Worm (Caenorhabditis elegans) whole organism, young adult: ENCODE measurements around the gene Y45G12B.2.

Experiments used
- B0035.1 ChIP-seq: sonication (generic microtip); optimal IDR thresholded peaks from 2 replicates; lab custom pipeline; 2016; ENCODE audit warnings: missing genetic modification characterization, mild to moderate bottlenecking, missing compliant biosample characterization, missing genotype, missing genetic modification reagents
- B0336.3 ChIP-seq: fragments of 200-800 bp; sonication (Bioruptor generic); IDR thresholded peaks from 2 replicates; pipeline ENCODE4 v1.3.6; 2022; ENCODE audit warnings: missing genetic modification characterization, missing compliant biosample characterization
- C06A6.2 ChIP-seq: fragments of 200-800 bp; sonication (Bioruptor generic); conservative IDR thresholded peaks from 2 replicates; pipeline ENCODE4 v1.3.6; 2022; ENCODE audit warnings: missing genetic modification characterization, missing compliant biosample characterization
- C17E4.6 ChIP-seq: fragments of 200-800 bp; sonication (Bioruptor generic); IDR thresholded peaks from 2 replicates; pipeline ENCODE4 v1.3.6; 2022; ENCODE audit warnings: missing genetic modification reagents, missing genetic modification characterization, missing compliant biosample characterization
- F33H1.4 ChIP-seq: fragments of 200-800 bp; sonication (Bioruptor generic); IDR thresholded peaks from 2 replicates; pipeline ENCODE4 v1.3.6; 2022; ENCODE audit warnings: missing genetic modification reagents, missing genetic modification characterization, missing compliant biosample characterization
- F55B11.4 ChIP-seq: sonication (generic microtip); optimal IDR thresholded peaks from 2 replicates; lab custom pipeline; 2016; ENCODE audit warnings: missing compliant biosample characterization, missing genetic modification characterization, borderline replicate concordance; ENCODE audit not compliant: insufficient read depth
- Y53G8AR.9 ChIP-seq: fragments of 200-800 bp; sonication (Bioruptor generic); conservative IDR thresholded peaks from 2 replicates; pipeline ENCODE4 v1.3.6; 2022; ENCODE audit warnings: missing genetic modification reagents, missing genetic modification characterization, missing compliant biosample characterization
- Y67H2A.10 ChIP-seq: fragments of 200-800 bp; sonication (Bioruptor generic); conservative IDR thresholded peaks from 2 replicates; pipeline ENCODE4 v1.3.6; 2022; ENCODE audit warnings: missing genetic modification reagents, missing genetic modification characterization, missing compliant biosample characterization
- Y79H2A.3 ChIP-seq: fragments of 200-800 bp; sonication (Bioruptor generic); conservative IDR thresholded peaks from 2 replicates; pipeline ENCODE4 v1.3.6; 2022; ENCODE audit warnings: missing genetic modification reagents, missing genetic modification characterization, missing compliant biosample characterization
- Y95B8A.8 ChIP-seq: fragments of 200-800 bp; sonication (Bioruptor generic); IDR thresholded peaks from 2 replicates; pipeline ENCODE4 v1.3.6; 2022; ENCODE audit warnings: missing genetic modification reagents, missing genetic modification characterization, missing compliant biosample characterization
- ama-1 ChIP-seq, 3 experiments: fragments of 150-350 bp in 1 of 3; sonication (generic microtip) in 2 of 3; optimal IDR thresholded peaks; 2 replicates each; lab custom pipeline; 2014 to 2018; ENCODE audit warnings: missing biosample characterization in 2 of 3, missing genetic modification characterization in 2 of 3, missing genetic modification reagents in 2 of 3
- athp-1 ChIP-seq: sonication (generic microtip); optimal IDR thresholded peaks from 2 replicates; lab custom pipeline; 2017; ENCODE audit warnings: mild to moderate bottlenecking, missing genetic modification characterization, missing compliant biosample characterization
- attf-6 ChIP-seq: fragments of 200-800 bp; sonication (Bioruptor generic); IDR thresholded peaks from 2 replicates; pipeline ENCODE4 v1.3.6; 2022; ENCODE audit warnings: missing genetic modification reagents, missing genetic modification characterization, missing compliant biosample characterization
- cebp-1 ChIP-seq, 2 experiments: fragments of 200-800 bp in 1 of 2; sonication (Bioruptor generic) in 1 of 2; sonication (generic microtip) in 1 of 2; IDR thresholded peaks in 1 of 2; optimal IDR thresholded peaks in 1 of 2; 2 replicates each; pipeline versions ENCODE4 v1.3.6 to Lab custom; 2017 to 2022; ENCODE audit warnings: missing compliant biosample characterization in 2 of 2, missing genetic modification characterization in 2 of 2, mild to moderate bottlenecking in 1 of 2, missing genetic modification reagents in 1 of 2, moderate library complexity in 1 of 2
- ceh-100 ChIP-seq: fragments of 200-800 bp; sonication (Bioruptor generic); IDR thresholded peaks from 2 replicates; pipeline ENCODE4 v1.3.6; 2022; ENCODE audit warnings: missing genetic modification reagents, missing genetic modification characterization, missing compliant biosample characterization
- ceh-27 ChIP-seq: fragments of 200-800 bp; sonication (Bioruptor generic); optimal IDR thresholded peaks from 2 replicates; lab custom pipeline; 2018; ENCODE audit warnings: mild to moderate bottlenecking, missing genetic modification characterization, moderate library complexity, missing compliant biosample characterization
- ceh-40 ChIP-seq: fragments of 200-800 bp; sonication (Bioruptor generic); IDR thresholded peaks from 2 replicates; pipeline ENCODE4 v1.3.6; 2022; ENCODE audit warnings: missing genetic modification characterization, missing compliant biosample characterization
- ceh-91 ChIP-seq: fragments of 200-800 bp; sonication (Bioruptor generic); IDR thresholded peaks from 2 replicates; pipeline ENCODE4 v1.3.6; 2022; ENCODE audit warnings: missing genetic modification reagents, missing genetic modification characterization, missing compliant biosample characterization
- chd-7 ChIP-seq: sonication (generic microtip); optimal IDR thresholded peaks from 2 replicates; lab custom pipeline; 2016; ENCODE audit warnings: mild to moderate bottlenecking, missing genetic modification characterization, moderate library complexity, missing compliant biosample characterization
- dpff-1 ChIP-seq: sonication (generic microtip); optimal IDR thresholded peaks from 2 replicates; lab custom pipeline; 2017; ENCODE audit warnings: mild to moderate bottlenecking, missing genetic modification characterization, missing compliant biosample characterization
- dpl-1 ChIP-seq: fragments of 150-350 bp; optimal IDR thresholded peaks from 2 replicates; lab custom pipeline; 2014; ENCODE audit warnings: missing biosample characterization, missing genetic modification reagents, missing genetic modification characterization
- efl-1 ChIP-seq: fragments of 150-350 bp; optimal IDR thresholded peaks from 2 replicates; lab custom pipeline; 2014; ENCODE audit warnings: missing biosample characterization, missing genetic modification reagents, missing genetic modification characterization
- gei-17 ChIP-seq: fragments of 200-800 bp; sonication (Bioruptor generic); optimal IDR thresholded peaks from 2 replicates; lab custom pipeline; 2018; ENCODE audit warnings: mild to moderate bottlenecking, missing genetic modification characterization, missing compliant biosample characterization
- him-1 ChIP-seq: sonication (generic microtip); optimal IDR thresholded peaks from 2 replicates; lab custom pipeline; 2016; ENCODE audit warnings: missing genotype, missing genetic modification reagents, missing genetic modification characterization, missing compliant biosample characterization
- hrde-1 ChIP-seq: sonication (generic microtip); optimal IDR thresholded peaks from 2 replicates; lab custom pipeline; 2016; ENCODE audit warnings: missing genetic modification characterization, mild to moderate bottlenecking, missing compliant biosample characterization, moderate library complexity, missing genotype, missing genetic modification reagents, borderline replicate concordance
- hsf-1 ChIP-seq: fragments of 200-800 bp; sonication (Bioruptor generic); IDR thresholded peaks from 2 replicates; pipeline ENCODE4 v1.3.6; 2022; ENCODE audit warnings: missing genetic modification reagents, missing genetic modification characterization, missing compliant biosample characterization
- let-526 ChIP-seq: fragments of 200-800 bp; sonication (Bioruptor generic); IDR thresholded peaks from 2 replicates; pipeline ENCODE4 v1.3.6; 2022; ENCODE audit warnings: missing genetic modification reagents, missing genetic modification characterization, missing compliant biosample characterization
- lin-40 ChIP-seq: sonication (generic microtip); optimal IDR thresholded peaks from 2 replicates; lab custom pipeline; 2016; ENCODE audit warnings: missing genetic modification characterization, mild to moderate bottlenecking, missing compliant biosample characterization, missing genotype, missing genetic modification reagents
- madf-6 ChIP-seq: fragments of 200-800 bp; sonication (Bioruptor generic); IDR thresholded peaks from 2 replicates; pipeline ENCODE4 v1.3.6; 2022; ENCODE audit warnings: missing genetic modification reagents, missing genetic modification characterization, missing compliant biosample characterization
- madf-8 ChIP-seq: fragments of 200-800 bp; sonication (Bioruptor generic); conservative IDR thresholded peaks from 2 replicates; pipeline ENCODE4 v1.3.6; 2022; ENCODE audit warnings: missing genetic modification reagents, missing genetic modification characterization, missing compliant biosample characterization
- mcd-1 ChIP-seq: fragments of 200-800 bp; sonication (Bioruptor generic); IDR thresholded peaks from 2 replicates; pipeline ENCODE4 v1.3.6; 2022; ENCODE audit warnings: missing genetic modification reagents, missing genetic modification characterization, missing compliant biosample characterization
- mes-4 ChIP-seq: sonication (generic microtip); optimal IDR thresholded peaks from 2 replicates; lab custom pipeline; 2016; ENCODE audit warnings: missing genotype, missing genetic modification characterization, missing compliant biosample characterization
- nfyb-1 ChIP-seq: fragments of 200-800 bp; sonication (Bioruptor generic); IDR thresholded peaks from 2 replicates; pipeline ENCODE4 v1.3.6; 2022; ENCODE audit warnings: missing genetic modification reagents, missing genetic modification characterization, missing compliant biosample characterization
- nhr-80 ChIP-seq: sonication (generic microtip); optimal IDR thresholded peaks from 2 replicates; lab custom pipeline; 2016; ENCODE audit warnings: missing genetic modification characterization, missing compliant biosample characterization
- nhr-90 ChIP-seq: sonication (generic microtip); optimal IDR thresholded peaks from 2 replicates; lab custom pipeline; 2016; ENCODE audit warnings: missing genotype, mild to moderate bottlenecking, missing genetic modification characterization, missing compliant biosample characterization
- pbrm-1 ChIP-seq: fragments of 200-800 bp; sonication (Bioruptor generic); IDR thresholded peaks from 2 replicates; pipeline ENCODE4 v1.3.6; 2022; ENCODE audit warnings: missing genetic modification reagents, missing genetic modification characterization, missing compliant biosample characterization
- sdz-38 ChIP-seq: sonication (generic microtip); optimal IDR thresholded peaks from 2 replicates; lab custom pipeline; 2016; ENCODE audit warnings: missing genotype, missing genetic modification characterization, missing compliant biosample characterization
- snpc-1.1 ChIP-seq: sonication (generic microtip); optimal IDR thresholded peaks from 2 replicates; lab custom pipeline; 2017; ENCODE audit warnings: missing genetic modification characterization, mild to moderate bottlenecking, missing compliant biosample characterization, antibody characterized with exemption, moderate library complexity, missing genotype, missing genetic modification reagents; ENCODE audit not compliant: insufficient read depth
- somi-1 ChIP-seq: fragments of 200-800 bp; sonication (Bioruptor generic); optimal IDR thresholded peaks from 2 replicates; lab custom pipeline; 2018; ENCODE audit warnings: mild to moderate bottlenecking, missing genetic modification characterization, missing compliant biosample characterization
- xnd-1 ChIP-seq: sonication (generic microtip); optimal IDR thresholded peaks from 2 replicates; lab custom pipeline; 2016; ENCODE audit warnings: missing genotype, missing genetic modification reagents, missing genetic modification characterization, missing compliant biosample characterization
- zfh-2 ChIP-seq: fragments of 200-800 bp; sonication (Bioruptor generic); conservative IDR thresholded peaks from 2 replicates; pipeline ENCODE4 v1.3.6; 2022; ENCODE audit warnings: missing genetic modification reagents, missing genetic modification characterization, missing compliant biosample characterization
- zim-3 ChIP-seq: sonication (generic microtip); optimal IDR thresholded peaks from 2 replicates; lab custom pipeline; 2017; ENCODE audit warnings: mild to moderate bottlenecking, missing genetic modification characterization, moderate library complexity, missing compliant biosample characterization
- ztf-25 ChIP-seq: fragments of 200-800 bp; sonication (Bioruptor generic); IDR thresholded peaks from 2 replicates; pipeline ENCODE4 v1.3.6; 2022; ENCODE audit warnings: missing genetic modification reagents, missing genetic modification characterization, missing compliant biosample characterization
- ztf-26 ChIP-seq: sonication (generic microtip); optimal IDR thresholded peaks from 2 replicates; lab custom pipeline; 2017; ENCODE audit warnings: missing genetic modification characterization, missing compliant biosample characterization
- ztf-28 ChIP-seq: fragments of 200-800 bp; sonication (Bioruptor generic); IDR thresholded peaks from 2 replicates; pipeline ENCODE4 v1.3.6; 2022; ENCODE audit warnings: missing genetic modification reagents, missing genetic modification characterization, missing compliant biosample characterization

The Y45G12B.2 gene

ce11 chrV:2688562-2688961 is 6.0 kb upstream of the Y45G12B.2 start:
- TF ChIP-seq hrde-1 (tag; lab: Kevin White, UChicago) (no peak), C06A6.2 (0 out of 2 replicates have a peak, but pooled peaks have one; percentile 14), C17E4.6 (GFP tag; lab: Robert Waterston, UW) (no peak), Y95B8A.8 (GFP tag; lab: Robert Waterston, UW) (0 out of 2 replicates have a peak, but pooled peaks have one; percentile 5), Y53G8AR.9 (GFP tag; lab: Robert Waterston, UW) (peak; percentile 63; the same call in 1 of the 2 replicates), nfyb-1 (GFP tag; lab: Robert Waterston, UW) (0 out of 2 replicates have a peak, but pooled peaks have one; percentile 10), nhr-90 (no peak), ztf-25 (GFP tag; lab: Robert Waterston, UW) (0 out of 2 replicates have a peak, but pooled peaks have one; percentile 60), gei-17 (GFP tag; lab: Kevin White, UChicago) (no peak), B0035.1 (no peak), chd-7 (no peak)

- TF ChIP-seq zfh-2 (GFP tag; lab: Robert Waterston, UW) (peak; percentile 63), Y79H2A.3 (no peak)
Observed at ce11 chrV:2690478-2690877, 4.1 kb upstream of the Y45G12B.2 start.

- TF ChIP-seq cebp-1 (GFP tag; IDR thresholded peaks at IDR 0.05; lab: Robert Waterston, UW) (no peak), cebp-1 (tag; optimal IDR thresholded peaks at IDR 0.05; lab: Kevin White, UChicago) (no peak), ztf-28 (no peak), attf-6 (no peak), C17E4.6 (GFP tag; lab: Robert Waterston, UW) (no peak), somi-1 (no peak), dpff-1 (tag; lab: Kevin White, UChicago) (no peak), F55B11.4 (tag; lab: Kevin White, UChicago) (no peak), ztf-26 (tag; lab: Kevin White, UChicago) (no peak), snpc-1.1 (no peak), efl-1 (peak; percentile 58), ama-1 (optimal IDR thresholded peaks at IDR 0.05; lab: Kevin White, UChicago) (no peak), ama-1 (GFP tag; optimal IDR thresholded peaks at IDR 0.05; lab: Kevin White, UChicago) (no peak), chd-7 (no peak), ceh-100 (no peak), madf-8 (peak; percentile 45), dpl-1 (no peak), lin-40 (tag; lab: Kevin White, UChicago) (no peak), him-1 (tag; lab: Kevin White, UChicago) (no peak), ztf-25 (GFP tag; lab: Robert Waterston, UW) (no peak), hsf-1 (no peak), zim-3 (tag; lab: Kevin White, UChicago) (no peak), mcd-1 (GFP tag; lab: Robert Waterston, UW) (no peak), ceh-91 (GFP tag; lab: Robert Waterston, UW) (no peak), ceh-40 (no peak), pbrm-1 (GFP tag; lab: Robert Waterston, UW) (no peak), xnd-1 (tag; lab: Kevin White, UChicago) (peak; percentile 42), let-526 (GFP tag; lab: Robert Waterston, UW) (no peak), nhr-80 (no peak), ceh-27 (GFP tag; lab: Kevin White, UChicago) (no peak), mes-4 (tag; lab: Kevin White, UChicago) (no peak), athp-1 (no peak), B0336.3 (GFP tag; lab: Robert Waterston, UW) (no peak), Y67H2A.10 (GFP tag; lab: Robert Waterston, UW) (no peak), sdz-38 (tag; lab: Kevin White, UChicago) (no peak), F33H1.4 (0 out of 2 replicates have a peak, but pooled peaks have one; percentile 26), madf-6 (GFP tag; lab: Robert Waterston, UW) (peak; percentile 67), Y79H2A.3 (no peak)
Observed at ce11 chrV:2690948-2691347, 3.6 kb upstream of the Y45G12B.2 start.
